Fruit fly (Drosophila melanogaster) whole organism, embryonic: ENCODE measurements around the gene CG3104.

Source experiments
- BEAF-32 ChIP-seq: fragments of 200-800 bp; sonication (Bioruptor generic); optimal IDR thresholded peaks from 3 replicates; lab custom pipeline; 2017; ENCODE audit warnings: missing biosample characterization, missing genetic modification characterization, mild to moderate bottlenecking, moderate library complexity, missing genetic modification reagents
- BtbVII ChIP-seq: fragments of 200-800 bp; sonication (Bioruptor generic); optimal IDR thresholded peaks from 3 replicates; lab custom pipeline; 2017; ENCODE audit warnings: missing biosample characterization, mild to moderate bottlenecking, missing genetic modification characterization
- CG10147 ChIP-seq: fragments of 200-800 bp; sonication (Bioruptor generic); optimal IDR thresholded peaks from 2 replicates; lab custom pipeline; 2019; ENCODE audit warnings: missing biosample characterization, mild to moderate bottlenecking, missing genetic modification characterization, moderate library complexity
- CG10462 ChIP-seq: fragments of 200-800 bp; sonication (Bioruptor generic); optimal IDR thresholded peaks from 2 replicates; lab custom pipeline; 2016; ENCODE audit warnings: missing biosample characterization, missing genetic modification characterization
- CG10654 ChIP-seq: fragments of 200-800 bp; sonication (Bioruptor generic); optimal IDR thresholded peaks from 2 replicates; lab custom pipeline; 2016; ENCODE audit warnings: missing biosample characterization, missing genetic modification characterization
- CG1233 ChIP-seq: fragments of 200-800 bp; sonication (Bioruptor generic); optimal IDR thresholded peaks from 4 replicates; lab custom pipeline; 2018; ENCODE audit warnings: missing biosample characterization, mild to moderate bottlenecking, missing genetic modification characterization
- CG15601 ChIP-seq: fragments of 200-800 bp; sonication (Bioruptor generic); optimal IDR thresholded peaks from 3 replicates; lab custom pipeline; 2019; ENCODE audit warnings: missing biosample characterization, mild to moderate bottlenecking, missing genetic modification characterization, moderate library complexity
- CG16779 ChIP-seq: fragments of 200-800 bp; sonication (Bioruptor generic); IDR thresholded peaks from 2 replicates; pipeline ENCODE4 v1.3.6; 2022; ENCODE audit warnings: missing biosample characterization, missing genetic modification characterization
- CG18476 ChIP-seq: fragments of 200-800 bp; sonication (Bioruptor generic); optimal IDR thresholded peaks from 2 replicates; lab custom pipeline; 2016; ENCODE audit warnings: missing biosample characterization, mild to moderate bottlenecking, missing genetic modification characterization
- CG18599 ChIP-seq: fragments of 200-800 bp; sonication (Bioruptor generic); optimal IDR thresholded peaks from 3 replicates; lab custom pipeline; 2017; ENCODE audit warnings: missing biosample characterization, missing genetic modification characterization, mild to moderate bottlenecking, moderate library complexity, missing genetic modification reagents
- CG2202 ChIP-seq: fragments of 200-800 bp; sonication (Bioruptor generic); optimal IDR thresholded peaks from 2 replicates; lab custom pipeline; 2018; ENCODE audit warnings: missing biosample characterization, mild to moderate bottlenecking, missing genetic modification characterization
- CG2678 ChIP-seq: fragments of 200-800 bp; sonication (Bioruptor generic); optimal IDR thresholded peaks from 3 replicates; lab custom pipeline; 2019; ENCODE audit warnings: missing biosample characterization, mild to moderate bottlenecking, missing genetic modification characterization, moderate library complexity
- CG2889 ChIP-seq: fragments of 200-800 bp; sonication (Bioruptor generic); IDR thresholded peaks from 3 replicates; pipeline ENCODE4 v1.3.6; 2022; ENCODE audit warnings: missing biosample characterization, missing genetic modification characterization
- CG32772 ChIP-seq: fragments of 200-800 bp; sonication (Bioruptor generic); IDR thresholded peaks from 2 replicates; pipeline ENCODE4 v1.3.6; 2022; ENCODE audit warnings: missing biosample characterization, missing genetic modification characterization
- CG7357 ChIP-seq: fragments of 200-800 bp; sonication (Bioruptor generic); IDR thresholded peaks from 3 replicates; pipeline ENCODE4 v1.3.6; 2022; ENCODE audit warnings: missing biosample characterization, missing genetic modification characterization
- CG8290 ChIP-seq, 3 experiments: fragments of 200-800 bp; sonication (Bioruptor generic); optimal IDR thresholded peaks; 2 replicates each; lab custom pipeline; 2016 to 2019; ENCODE audit warnings: missing biosample characterization in 3 of 3, missing genetic modification characterization in 3 of 3, mild to moderate bottlenecking in 2 of 3, moderate library complexity in 1 of 3
- CG8359 ChIP-seq: fragments of 200-800 bp; sonication (Bioruptor generic); optimal IDR thresholded peaks from 2 replicates; lab custom pipeline; 2017; ENCODE audit warnings: missing biosample characterization, mild to moderate bottlenecking, missing genetic modification characterization, borderline replicate concordance
- CG8765 ChIP-seq: fragments of 200-800 bp; sonication (Bioruptor generic); IDR thresholded peaks from 2 replicates; pipeline ENCODE4 v1.3.6; 2022; ENCODE audit warnings: missing biosample characterization, missing genetic modification characterization
- CG8944 ChIP-seq: fragments of 200-800 bp; sonication (Bioruptor generic); optimal IDR thresholded peaks from 3 replicates; lab custom pipeline; 2016; ENCODE audit warnings: missing biosample characterization, missing genetic modification characterization
- CG9817 ChIP-seq: fragments of 200-800 bp; sonication (Bioruptor generic); optimal IDR thresholded peaks from 2 replicates; lab custom pipeline; 2018; ENCODE audit warnings: missing biosample characterization, mild to moderate bottlenecking, missing genetic modification characterization, moderate library complexity
- Deaf1 ChIP-seq: fragments of 200-800 bp; optimal IDR thresholded peaks from 3 replicates; lab custom pipeline; 2019; ENCODE audit warnings: missing biosample characterization, mild to moderate bottlenecking, missing genetic modification characterization, moderate library complexity
- Ets65A ChIP-seq: fragments of 200-800 bp; sonication (Bioruptor generic); peaks from one replicate; lab custom pipeline; 2016; ENCODE audit warnings: missing biosample characterization, missing genetic modification characterization
- H15 ChIP-seq: fragments of 200-800 bp; sonication (Bioruptor generic); IDR thresholded peaks from 3 replicates; pipeline ENCODE4 v1.3.6; 2022; ENCODE audit warnings: missing biosample characterization, missing genetic modification characterization
- Hey ChIP-seq: fragments of 200-800 bp; sonication (Bioruptor generic); optimal IDR thresholded peaks from 3 replicates; lab custom pipeline; 2018; ENCODE audit warnings: missing biosample characterization, mild to moderate bottlenecking, missing genetic modification characterization
- Hr3 ChIP-seq: fragments of 200-800 bp; sonication (Bioruptor generic); optimal IDR thresholded peaks from 3 replicates; lab custom pipeline; 2016; ENCODE audit warnings: missing biosample characterization, missing genetic modification characterization
- MTF-1 ChIP-seq: fragments of 200-800 bp; sonication (Bioruptor generic); optimal IDR thresholded peaks from 2 replicates; lab custom pipeline; 2018; ENCODE audit warnings: missing biosample characterization, mild to moderate bottlenecking, missing genetic modification characterization, borderline replicate concordance
- Mad ChIP-seq: fragments of 200-800 bp; sonication (Bioruptor generic); optimal IDR thresholded peaks from 2 replicates; lab custom pipeline; 2016; ENCODE audit warnings: missing biosample characterization, missing genetic modification characterization
- NC2β ChIP-seq: fragments of 200-800 bp; sonication (Bioruptor generic); optimal IDR thresholded peaks from 2 replicates; lab custom pipeline; 2016; ENCODE audit warnings: missing biosample characterization, missing genetic modification characterization
- NFAT ChIP-seq: fragments of 200-800 bp; sonication (Bioruptor generic); IDR thresholded peaks from 2 replicates; pipeline ENCODE4 v1.3.6; 2022; ENCODE audit warnings: missing biosample characterization, missing genetic modification characterization
- Pdp1 ChIP-seq, 2 experiments: fragments of 200-800 bp; sonication (Bioruptor generic); optimal IDR thresholded peaks; 3 replicates each; lab custom pipeline; 2016; ENCODE audit warnings: missing biosample characterization in 2 of 2, missing genetic modification characterization in 2 of 2, mild to moderate bottlenecking in 1 of 2, moderate library complexity in 1 of 2
- Rx ChIP-seq: fragments of 200-800 bp; sonication (Bioruptor generic); IDR thresholded peaks from 2 replicates; pipeline ENCODE4 v1.3.6; 2022; ENCODE audit warnings: missing biosample characterization, missing genetic modification characterization
- Sox100B ChIP-seq: fragments of 200-800 bp; sonication (Bioruptor generic); optimal IDR thresholded peaks from 3 replicates; lab custom pipeline; 2018; ENCODE audit warnings: missing biosample characterization, mild to moderate bottlenecking, missing genetic modification characterization
- ap ChIP-seq: fragments of 200-800 bp; sonication (Bioruptor generic); IDR thresholded peaks from 2 replicates; pipeline ENCODE4 v1.3.6; 2022; ENCODE audit warnings: missing biosample characterization, missing genetic modification characterization
- chn ChIP-seq: fragments of 200-800 bp; sonication (Bioruptor generic); optimal IDR thresholded peaks from 2 replicates; lab custom pipeline; 2016; ENCODE audit warnings: missing biosample characterization, missing genetic modification characterization
- crol ChIP-seq: fragments of 200-800 bp; sonication (Bioruptor generic); IDR thresholded peaks from 2 replicates; pipeline ENCODE4 v1.3.6; 2022; ENCODE audit warnings: missing biosample characterization, missing genetic modification characterization
- da ChIP-seq: fragments of 200-800 bp; sonication (Bioruptor generic); optimal IDR thresholded peaks from 2 replicates; lab custom pipeline; 2016; ENCODE audit warnings: missing biosample characterization, missing genetic modification characterization
- emc ChIP-seq: fragments of 200-800 bp; sonication (Bioruptor generic); optimal IDR thresholded peaks from 2 replicates; lab custom pipeline; 2016; ENCODE audit warnings: missing biosample characterization, missing genetic modification characterization
- exex ChIP-seq: fragments of 200-800 bp; sonication (Bioruptor generic); optimal IDR thresholded peaks from 4 replicates; lab custom pipeline; 2018; ENCODE audit warnings: missing biosample characterization, mild to moderate bottlenecking, missing genetic modification characterization, moderate library complexity
- fu2 ChIP-seq: fragments of 200-800 bp; sonication (Bioruptor generic); optimal IDR thresholded peaks from 2 replicates; lab custom pipeline; 2016; ENCODE audit warnings: missing biosample characterization, missing genetic modification characterization
- gce ChIP-seq: fragments of 200-800 bp; sonication (Bioruptor generic); IDR thresholded peaks from 3 replicates; pipeline ENCODE4 v1.3.6; 2022; ENCODE audit warnings: missing biosample characterization, missing genetic modification characterization
- grn ChIP-seq: fragments of 200-800 bp; sonication (Bioruptor generic); optimal IDR thresholded peaks from 3 replicates; lab custom pipeline; 2017; ENCODE audit warnings: missing biosample characterization, missing genetic modification characterization
- klu ChIP-seq: fragments of 200-800 bp; sonication (Bioruptor generic); IDR thresholded peaks from 2 replicates; pipeline ENCODE4 v1.3.6; 2022; ENCODE audit warnings: missing biosample characterization, missing genetic modification characterization
- mirr ChIP-seq: fragments of 200-800 bp; sonication (Bioruptor generic); optimal IDR thresholded peaks from 3 replicates; lab custom pipeline; 2018; ENCODE audit warnings: missing biosample characterization, mild to moderate bottlenecking, missing genetic modification characterization
- pb ChIP-seq: fragments of 200-800 bp; sonication (Bioruptor generic); optimal IDR thresholded peaks from 3 replicates; lab custom pipeline; 2016; ENCODE audit warnings: missing biosample characterization, missing genetic modification characterization
- peb ChIP-seq: fragments of 200-800 bp; sonication (Bioruptor generic); IDR thresholded peaks from 2 replicates; pipeline ENCODE4 v1.3.6; 2022; ENCODE audit warnings: missing biosample characterization, missing genetic modification characterization
- sd ChIP-seq: fragments of 200-800 bp; sonication (Bioruptor generic); optimal IDR thresholded peaks from 3 replicates; lab custom pipeline; 2018; ENCODE audit warnings: missing biosample characterization, mild to moderate bottlenecking, missing genetic modification characterization, moderate library complexity
- sens ChIP-seq: fragments of 200-800 bp; sonication (Bioruptor generic); peaks from one replicate; lab custom pipeline; 2016; ENCODE audit warnings: missing biosample characterization, missing genetic modification characterization
- toy ChIP-seq: fragments of 200-800 bp; sonication (Bioruptor generic); IDR thresholded peaks from 2 replicates; pipeline ENCODE4 v1.3.6; 2022; ENCODE audit warnings: missing biosample characterization, missing genetic modification characterization
- tup ChIP-seq: fragments of 200-800 bp; sonication (Bioruptor generic); optimal IDR thresholded peaks from 2 replicates; lab custom pipeline; 2016; ENCODE audit warnings: missing biosample characterization, mild to moderate bottlenecking, missing genetic modification characterization, moderate library complexity
- tx ChIP-seq: fragments of 200-800 bp; sonication (Bioruptor generic); optimal IDR thresholded peaks from 2 replicates; lab custom pipeline; 2016; ENCODE audit warnings: missing biosample characterization, missing genetic modification characterization
- vvl ChIP-seq: fragments of 200-800 bp; sonication (Bioruptor generic); IDR thresholded peaks from 2 replicates; pipeline ENCODE4 v1.3.6; 2022; ENCODE audit warnings: missing biosample characterization, missing genetic modification characterization

Gene CG3104

dm6 chr2L:2865560-2866309 lies 10.2 kb upstream of the CG3104 start (continued):
- no peak for TF ChIP-seq Sox100B (GFP tag; lab: Kevin White, UChicago)
- no peak for TF ChIP-seq NFAT (GFP tag; lab: Robert Waterston, UW)
- peak; percentile 52 for TF ChIP-seq grn
- TF ChIP-seq CG2889 (GFP tag; lab: Robert Waterston, UW), result no peak
- no peak for TF ChIP-seq Ets65A (GFP tag; lab: Kevin White, UChicago)
- TF ChIP-seq gce, result no peak
- no peak for TF ChIP-seq MTF-1 (GFP tag; lab: Kevin White, UChicago)
- TF ChIP-seq CG1233 (GFP tag; lab: Kevin White, UChicago), result no peak
- no peak for TF ChIP-seq CG8765 (GFP tag; lab: Robert Waterston, UW)
- no peak for TF ChIP-seq crol (GFP tag; lab: Robert Waterston, UW)
- TF ChIP-seq tx (GFP tag; lab: Kevin White, UChicago), result no peak
- no peak for TF ChIP-seq CG10147 (GFP tag; lab: Kevin White, UChicago)
- no peak for TF ChIP-seq toy (GFP tag; lab: Robert Waterston, UW)
- TF ChIP-seq CG10654, result no peak
- TF ChIP-seq emc (GFP tag; lab: Kevin White, UChicago), result no peak
- TF ChIP-seq mirr (GFP tag; lab: Kevin White, UChicago), result peak; percentile 80
- no peak for TF ChIP-seq da (GFP tag; lab: Kevin White, UChicago)
- no peak for TF ChIP-seq H15
- no peak for TF ChIP-seq CG15601 (tag; lab: Kevin White, UChicago)
- no peak for TF ChIP-seq CG32772 (GFP tag; lab: Robert Waterston, UW)
- no peak for TF ChIP-seq ap
- no peak for TF ChIP-seq Mad (GFP tag; lab: Kevin White, UChicago)
- TF ChIP-seq CG2202 (tag; lab: Kevin White, UChicago), result no peak
- TF ChIP-seq BtbVII, result no peak
- TF ChIP-seq pb (GFP tag; lab: Kevin White, UChicago), result no peak
- TF ChIP-seq klu (GFP tag; lab: Robert Waterston, UW), result no peak
- TF ChIP-seq CG8359 (GFP tag; lab: Kevin White, UChicago), result no peak
- no peak for TF ChIP-seq CG7357 (GFP tag; lab: Robert Waterston, UW)
- no peak for TF ChIP-seq CG9817 (tag; lab: Kevin White, UChicago)
- TF ChIP-seq Deaf1 (tag; lab: Kevin White, UChicago), result peak; percentile 66
- TF ChIP-seq BEAF-32 (GFP tag; lab: Kevin White, UChicago), result peak; percentile 23
- TF ChIP-seq Pdp1 (GFP tag; optimal IDR thresholded peaks at IDR 0.05; lab: Kevin White, UChicago), result peak in 1 of 2 experiments; percentile 55
- no peak for TF ChIP-seq Hr3 (GFP tag; lab: Kevin White, UChicago)
- TF ChIP-seq exex (tag; lab: Kevin White, UChicago), result peak; percentile 93
- peak; percentile 10 for TF ChIP-seq sens (GFP tag; lab: Kevin White, UChicago)
- no peak for TF ChIP-seq chn (GFP tag; lab: Kevin White, UChicago)
- TF ChIP-seq CG2678 (tag; lab: Kevin White, UChicago), result no peak
- no peak for TF ChIP-seq CG10462 (GFP tag; lab: Kevin White, UChicago)
- TF ChIP-seq CG18476 (GFP tag; lab: Kevin White, UChicago), result no peak
- no peak for TF ChIP-seq CG16779 (GFP tag; lab: Robert Waterston, UW)
- TF ChIP-seq CG8290 (GFP tag; optimal IDR thresholded peaks at IDR 0.05; lab: Kevin White, UChicago), result no peak
- no peak for TF ChIP-seq CG8290 (tag; optimal IDR thresholded peaks at IDR 0.05; lab: Kevin White, UChicago)
- TF ChIP-seq Hey (tag; lab: Kevin White, UChicago), result peak; percentile 39
- TF ChIP-seq CG8944, result no peak
- no peak for TF ChIP-seq peb
- peak; percentile 26 for TF ChIP-seq sd (tag; lab: Kevin White, UChicago)
- TF ChIP-seq CG18599 (GFP tag; lab: Kevin White, UChicago), result no peak
- TF ChIP-seq tup (GFP tag; lab: Kevin White, UChicago), result no peak
- no peak for TF ChIP-seq Rx (GFP tag; lab: Robert Waterston, UW)
- TF ChIP-seq vvl (GFP tag; lab: Robert Waterston, UW), result no peak
- TF ChIP-seq fu2 (GFP tag; lab: Kevin White, UChicago), result no peak
- no peak for TF ChIP-seq NC2β (GFP tag; lab: Kevin White, UChicago)
